Fruit fly (Drosophila melanogaster) whole organism, wandering third instar larva: ENCODE results near the gene GstO2.

Experiments
- Abd-B ChIP-seq: fragments of >200 bp; optimal IDR thresholded peaks from 2 replicates; lab custom pipeline; 2017; ENCODE audit warnings: missing biosample characterization, missing genetic modification characterization
- CG32264 ChIP-seq: fragments of 200-800 bp; sonication (Bioruptor generic); optimal IDR thresholded peaks from 2 replicates; lab custom pipeline; 2016; ENCODE audit warnings: missing biosample characterization, missing genetic modification characterization
- CG9705 ChIP-seq: fragments of 200-800 bp; sonication (Bioruptor generic); optimal IDR thresholded peaks from 2 replicates; lab custom pipeline; 2018; ENCODE audit warnings: missing biosample characterization, mild to moderate bottlenecking, missing genetic modification characterization
- CrebA ChIP-seq: fragments of 200-800 bp; sonication (Bioruptor generic); optimal IDR thresholded peaks from 2 replicates; lab custom pipeline; 2016; ENCODE audit warnings: missing biosample characterization, mild to moderate bottlenecking, missing genetic modification characterization, borderline replicate concordance
- Dfd ChIP-seq: fragments of >200 bp; optimal IDR thresholded peaks from 2 replicates; lab custom pipeline; 2017; ENCODE audit warnings: missing biosample characterization, missing genetic modification characterization
- Dif ChIP-seq: fragments of 200-275, 200-300 bp; sonication (Bioruptor generic); optimal IDR thresholded peaks from 2 replicates; lab custom pipeline; 2018; ENCODE audit warnings: missing biosample characterization, missing genetic modification characterization; ENCODE audit not compliant: partially characterized antibody
- GATAd ChIP-seq: sonication (Bioruptor generic); optimal IDR thresholded peaks from 2 replicates; lab custom pipeline; 2016; ENCODE audit warnings: missing biosample characterization, missing genetic modification characterization
- HLH106 ChIP-seq: fragments of 200-800 bp; optimal IDR thresholded peaks from 3 replicates; lab custom pipeline; 2019; ENCODE audit warnings: missing biosample characterization, mild to moderate bottlenecking, missing genetic modification characterization, moderate library complexity
- Hnf4 ChIP-seq: fragments of 200-800 bp; sonication (Bioruptor generic); optimal IDR thresholded peaks from 2 replicates; lab custom pipeline; 2016; ENCODE audit warnings: missing biosample characterization, mild to moderate bottlenecking, missing genetic modification characterization
- Hr78 ChIP-seq: fragments of >200 bp; optimal IDR thresholded peaks from 2 replicates; lab custom pipeline; 2017; ENCODE audit warnings: missing biosample characterization, missing genetic modification characterization
- Hr83 ChIP-seq: fragments of 200-300 bp; sonication (Bioruptor generic); optimal IDR thresholded peaks from 2 replicates; lab custom pipeline; 2016; ENCODE audit warnings: missing biosample characterization, mild to moderate bottlenecking, missing genetic modification characterization, moderate library complexity; ENCODE audit not compliant: poor library complexity, severe bottlenecking
- Jra ChIP-seq: sonication (Bioruptor generic); optimal IDR thresholded peaks from 2 replicates; lab custom pipeline; 2016; ENCODE audit warnings: missing biosample characterization, missing genetic modification characterization
- Mio ChIP-seq: sonication (Bioruptor generic); optimal IDR thresholded peaks from 2 replicates; lab custom pipeline; 2016; ENCODE audit warnings: missing biosample characterization, missing genetic modification characterization
- Myc ChIP-seq: fragments of >200 bp; optimal IDR thresholded peaks from 2 replicates; lab custom pipeline; 2017
- N ChIP-seq: fragments of >200 bp; optimal IDR thresholded peaks from 2 replicates; lab custom pipeline; 2018; ENCODE audit warnings: missing biosample characterization, missing external identifiers, missing genetic modification characterization
- OdsH ChIP-seq: fragments of 200-800 bp; sonication (Bioruptor generic); optimal IDR thresholded peaks from 2 replicates; lab custom pipeline; 2016; ENCODE audit warnings: missing biosample characterization, mild to moderate bottlenecking, missing genetic modification characterization
- Rel ChIP-seq, 2 experiments: fragments of 200-800 bp; sonication (Bioruptor generic) in 1 of 2; optimal IDR thresholded peaks; 2 replicates in 1 of 2; 3 replicates in 1 of 2; lab custom pipeline; 2016 to 2019; ENCODE audit warnings: mild to moderate bottlenecking in 2 of 2, missing biosample characterization in 2 of 2, missing genetic modification characterization in 2 of 2, moderate library complexity in 1 of 2
- Vsx2 ChIP-seq: fragments of 200-300, 225-300 bp; sonication (Bioruptor generic); optimal IDR thresholded peaks from 2 replicates; lab custom pipeline; 2018; ENCODE audit warnings: missing biosample characterization, missing genetic modification characterization; ENCODE audit not compliant: partially characterized antibody
- br ChIP-seq: fragments of 200-800 bp; sonication (Bioruptor generic); optimal IDR thresholded peaks from 2 replicates; lab custom pipeline; 2016; ENCODE audit warnings: missing biosample characterization, missing genetic modification characterization
- brk ChIP-seq: fragments of 200-800 bp; sonication (Bioruptor generic); optimal IDR thresholded peaks from 2 replicates; lab custom pipeline; 2016; ENCODE audit warnings: missing biosample characterization, mild to moderate bottlenecking, missing genetic modification characterization
- dmrt93B ChIP-seq: fragments of 200-800 bp; sonication (Bioruptor generic); optimal IDR thresholded peaks from 2 replicates; lab custom pipeline; 2018; ENCODE audit warnings: missing biosample characterization, mild to moderate bottlenecking, missing genetic modification characterization
- dsf ChIP-seq: sonication (Bioruptor generic); optimal IDR thresholded peaks from 2 replicates; lab custom pipeline; 2016; ENCODE audit warnings: missing biosample characterization, missing genetic modification characterization, borderline replicate concordance
- ey ChIP-seq: fragments of 200-800 bp; sonication (Bioruptor generic); optimal IDR thresholded peaks from 2 replicates; lab custom pipeline; 2016; ENCODE audit warnings: missing biosample characterization, missing genetic modification characterization
- foxo ChIP-seq, 2 experiments: fragments of 200-800 bp; sonication (Bioruptor generic); optimal IDR thresholded peaks; 2 replicates in 1 of 2; 3 replicates in 1 of 2; lab custom pipeline; 2016 to 2017; ENCODE audit warnings: missing biosample characterization in 2 of 2, missing genetic modification characterization in 2 of 2
- fru ChIP-seq: fragments of 200-800 bp; sonication (Bioruptor generic); optimal IDR thresholded peaks from 3 replicates; lab custom pipeline; 2016; ENCODE audit warnings: missing biosample characterization, mild to moderate bottlenecking, missing genetic modification characterization
- h ChIP-seq: fragments of 200-800 bp; sonication (Bioruptor generic); optimal IDR thresholded peaks from 3 replicates; lab custom pipeline; 2016; ENCODE audit warnings: missing biosample characterization, mild to moderate bottlenecking, missing genetic modification characterization
- jim ChIP-seq: fragments of 175-275, 200-325 bp; sonication (Bioruptor generic); optimal IDR thresholded peaks from 2 replicates; lab custom pipeline; 2016; ENCODE audit warnings: missing biosample characterization, mild to moderate bottlenecking, missing genetic modification characterization
- lola ChIP-seq: fragments of >200 bp; optimal IDR thresholded peaks from 2 replicates; lab custom pipeline; 2017; ENCODE audit warnings: missing biosample characterization, missing genetic modification characterization
- psq ChIP-seq: fragments of 200-800 bp; sonication (Bioruptor generic); optimal IDR thresholded peaks from 3 replicates; lab custom pipeline; 2017; ENCODE audit warnings: missing biosample characterization, mild to moderate bottlenecking, missing genetic modification characterization, moderate library complexity
- sage ChIP-seq: fragments of 200-800 bp; sonication (Bioruptor generic); optimal IDR thresholded peaks from 2 replicates; lab custom pipeline; 2016; ENCODE audit warnings: missing biosample characterization, mild to moderate bottlenecking, missing genetic modification characterization
- tai ChIP-seq: sonication (Bioruptor generic); optimal IDR thresholded peaks from 2 replicates; lab custom pipeline; 2016; ENCODE audit warnings: missing biosample characterization, missing genetic modification characterization
- usp ChIP-seq: fragments of >200 bp; optimal IDR thresholded peaks from 2 replicates; lab custom pipeline; 2017; ENCODE audit warnings: missing biosample characterization, missing genetic modification characterization
- woc ChIP-seq: sonication (Bioruptor generic); optimal IDR thresholded peaks from 2 replicates; lab custom pipeline; 2016; ENCODE audit warnings: missing biosample characterization, mild to moderate bottlenecking, missing genetic modification characterization

Gene GstO2

DNA sequence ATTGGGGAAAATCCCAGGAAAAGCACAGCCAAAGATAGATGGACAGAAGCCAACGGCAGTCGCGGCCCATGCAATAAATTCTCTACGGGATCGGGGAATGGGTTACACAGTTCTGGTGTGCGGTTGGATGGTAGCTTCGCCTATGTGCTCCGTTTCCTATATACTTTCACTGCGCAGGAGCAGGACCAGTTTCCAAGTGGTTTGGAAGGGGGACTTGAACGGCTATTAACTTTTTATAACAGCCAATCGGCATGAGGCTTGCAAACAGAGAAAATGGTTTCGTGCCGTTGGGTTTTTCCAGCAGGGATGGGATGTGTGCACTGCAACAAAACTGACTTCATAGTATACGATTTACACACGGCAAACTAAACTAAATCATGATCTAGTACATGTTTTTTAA lies 15.1 kb upstream of the GstO2 start:
- TF ChIP-seq Jra (GFP tag; lab: Kevin White, UChicago) (no peak), dsf (no peak), Dif (GFP tag; lab: Kevin White, UChicago) (no peak), br (GFP tag; lab: Kevin White, UChicago) (no peak), GATAd (GFP tag; lab: Kevin White, UChicago) (no peak), HLH106 (tag; lab: Kevin White, UChicago) (no peak), lola (GFP tag; lab: Kevin White, UChicago) (no peak), jim (no peak), N (no peak), h (GFP tag; lab: Kevin White, UChicago) (no peak), foxo (GFP tag; optimal IDR thresholded peaks at IDR 0.05; lab: Kevin White, UChicago) (no peak)

- TF ChIP-seq br (GFP tag; lab: Kevin White, UChicago) (no peak), lola (GFP tag; lab: Kevin White, UChicago) (no peak), CG9705 (GFP tag; lab: Kevin White, UChicago) (no peak), Dif (GFP tag; lab: Kevin White, UChicago) (no peak), Dfd (GFP tag; lab: Kevin White, UChicago) (no peak), Myc (lab: Kevin White, UChicago) (no peak), CG32264 (GFP tag; lab: Kevin White, UChicago) (no peak), CrebA (GFP tag; lab: Kevin White, UChicago) (no peak), woc (no peak), Mio (GFP tag; lab: Kevin White, UChicago) (no peak), usp (GFP tag; lab: Kevin White, UChicago) (no peak)
- TF ChIP-seq, all 38 proteins: peak for 0
These were observed 13.1 kb upstream of the GstO2 start for dm6 chr3L:8536387-8536786.

dm6 chr3L:8534386-8535306 lies 11.3 kb upstream of the GstO2 start, which contains the start of gene ergic53:
ergic53 (plus strand) TSS chr3L:8534977.
- TF ChIP-seq Rel (GFP tag; optimal IDR thresholded peaks at IDR 0.05; lab: Kevin White, UChicago): no peak
- peak; percentile 32 for TF ChIP-seq Rel (tag; optimal IDR thresholded peaks at IDR 0.05; lab: Kevin White, UChicago)
- TF ChIP-seq OdsH (GFP tag; lab: Kevin White, UChicago): no peak
- no peak for TF ChIP-seq br (GFP tag; lab: Kevin White, UChicago)
- TF ChIP-seq Myc (lab: Kevin White, UChicago): peak; percentile 34
- no peak for TF ChIP-seq sage (GFP tag; lab: Kevin White, UChicago)
- TF ChIP-seq Dfd (GFP tag; lab: Kevin White, UChicago): no peak
- TF ChIP-seq GATAd (GFP tag; lab: Kevin White, UChicago): peak; percentile 71

DNA sequence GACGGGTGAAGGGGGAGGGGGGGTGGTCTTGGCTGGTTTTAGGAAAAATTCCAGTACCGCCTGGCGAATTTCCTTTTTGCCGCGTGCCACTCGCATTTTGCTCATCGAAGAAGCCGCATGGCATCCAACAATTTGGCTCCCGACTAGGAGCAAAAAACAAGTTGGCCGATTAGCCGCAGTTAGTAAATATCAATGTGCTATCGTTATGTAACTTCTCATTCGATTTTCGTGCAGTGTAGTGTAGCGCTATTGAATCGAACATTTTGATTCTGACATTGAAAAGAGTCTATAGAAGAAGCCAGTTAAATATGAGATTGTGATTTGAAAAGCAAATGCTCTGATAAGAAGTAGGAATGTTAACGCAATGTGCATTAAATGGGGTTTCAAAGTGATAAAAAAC lies 6.4 kb upstream of the GstO2 start:
- TF ChIP-seq fru (GFP tag; lab: Kevin White, UChicago) (no peak), Rel (GFP tag; optimal IDR thresholded peaks at IDR 0.05; lab: Kevin White, UChicago) (no peak), Rel (tag; optimal IDR thresholded peaks at IDR 0.05; lab: Kevin White, UChicago) (no peak), Hnf4 (GFP tag; lab: Kevin White, UChicago) (no peak), CG32264 (GFP tag; lab: Kevin White, UChicago) (no peak), CrebA (GFP tag; lab: Kevin White, UChicago) (no peak), psq (GFP tag; lab: Kevin White, UChicago) (no peak), GATAd (GFP tag; lab: Kevin White, UChicago) (no peak), br (GFP tag; lab: Kevin White, UChicago) (no peak), Myc (lab: Kevin White, UChicago) (no peak), dmrt93B (GFP tag; lab: Kevin White, UChicago) (no peak), foxo (GFP tag; optimal IDR thresholded peaks at IDR 0.05; lab: Kevin White, UChicago) (no peak), lola (GFP tag; lab: Kevin White, UChicago) (no peak), Vsx2 (no peak), OdsH (GFP tag; lab: Kevin White, UChicago) (no peak)
- TF ChIP-seq, all 38 proteins: peak for 0

DNA sequence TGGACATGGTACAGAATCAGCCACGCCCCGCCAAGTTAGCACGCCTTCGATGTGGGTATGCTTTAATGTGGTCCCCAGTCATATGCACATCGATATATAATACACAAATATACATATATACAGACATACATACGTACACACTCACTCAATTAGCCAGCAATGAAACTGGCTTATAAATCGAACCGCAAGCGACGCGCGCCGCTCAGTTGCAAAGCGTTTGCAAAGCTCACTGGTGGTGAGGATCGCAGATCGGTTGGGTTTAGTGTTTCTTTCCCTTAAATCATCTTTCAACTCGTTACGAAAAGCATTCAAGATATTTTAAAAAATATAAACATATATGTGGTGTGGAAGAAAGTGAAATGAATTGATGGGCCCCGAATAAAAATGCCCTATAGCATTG lies 5.2 kb upstream of the GstO2 start:
- TF ChIP-seq brk (GFP tag; lab: Kevin White, UChicago): no peak
- peak; percentile 30 for TF ChIP-seq sage (GFP tag; lab: Kevin White, UChicago)
- peak; percentile 54 for TF ChIP-seq h (GFP tag; lab: Kevin White, UChicago)
- no peak for TF ChIP-seq dsf
- no peak for TF ChIP-seq Hr78
- no peak for TF ChIP-seq psq (GFP tag; lab: Kevin White, UChicago)
- no peak for TF ChIP-seq tai (GFP tag; lab: Kevin White, UChicago)
- no peak for TF ChIP-seq Rel (GFP tag; optimal IDR thresholded peaks at IDR 0.05; lab: Kevin White, UChicago)
- TF ChIP-seq Rel (tag; optimal IDR thresholded peaks at IDR 0.05; lab: Kevin White, UChicago): peak; percentile 14
- peak; percentile 25 for TF ChIP-seq ey
- TF ChIP-seq CG32264 (GFP tag; lab: Kevin White, UChicago): no peak
- TF ChIP-seq N: no peak
- no peak for TF ChIP-seq Abd-B (GFP tag; lab: Kevin White, UChicago)
- no peak for TF ChIP-seq Hnf4 (GFP tag; lab: Kevin White, UChicago)
- no peak for TF ChIP-seq GATAd (GFP tag; lab: Kevin White, UChicago)
- no peak for TF ChIP-seq Jra (GFP tag; lab: Kevin White, UChicago)
- TF ChIP-seq Mio (GFP tag; lab: Kevin White, UChicago): no peak
- peak; percentile 9 for TF ChIP-seq HLH106 (tag; lab: Kevin White, UChicago)
- TF ChIP-seq CG9705 (GFP tag; lab: Kevin White, UChicago): no peak
- TF ChIP-seq Hr83 (GFP tag; lab: Kevin White, UChicago): no peak
- TF ChIP-seq foxo (GFP tag; optimal IDR thresholded peaks at IDR 0.05; lab: Kevin White, UChicago): no peak
- TF ChIP-seq Dif (GFP tag; lab: Kevin White, UChicago): no peak
